Worm (Caenorhabditis elegans): ENCODE measurements around the gene F30H5.3.

F30H5.3 gene

DNA sequence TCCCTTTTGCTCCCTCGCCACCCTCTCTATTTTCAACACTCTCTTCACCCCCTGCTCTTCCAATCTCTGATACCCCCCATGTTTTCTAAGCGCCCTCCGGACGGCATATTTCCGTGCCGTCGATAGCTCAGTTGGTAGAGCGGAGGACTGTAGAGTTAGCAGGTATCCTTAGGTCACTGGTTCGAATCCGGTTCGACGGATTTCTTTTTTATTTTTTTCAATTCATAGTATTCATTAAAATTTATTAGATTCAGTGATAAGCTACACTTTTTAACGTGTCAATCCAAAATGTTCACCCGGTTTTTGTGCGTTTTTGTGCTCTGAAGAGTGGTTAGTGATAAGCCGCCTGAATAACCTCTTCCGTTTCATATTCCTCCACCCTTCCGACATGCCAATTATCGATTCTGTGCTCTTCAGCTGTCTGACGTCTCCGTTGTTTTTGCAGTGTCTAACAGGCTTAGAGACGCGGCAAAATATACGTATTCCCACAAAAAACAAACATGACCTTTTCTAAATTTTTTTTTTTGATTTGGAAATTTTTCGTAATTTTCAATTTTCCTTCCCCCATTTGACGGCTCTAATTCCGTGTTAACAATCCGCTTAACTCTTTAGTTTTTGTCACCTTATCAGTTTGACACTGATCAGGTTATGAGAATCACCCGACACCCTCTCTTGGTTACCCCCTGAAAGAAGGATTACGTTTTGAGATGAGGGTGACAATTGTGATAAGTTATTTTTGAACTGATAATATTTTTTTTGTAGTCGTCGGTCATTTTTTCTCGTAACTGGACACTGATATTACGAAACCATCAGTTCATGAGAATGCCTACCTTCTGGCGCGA, 23.5 kb upstream of the F30H5.3 start:
- no peak for TF ChIP-seq mep-1 (tag; optimal IDR thresholded peaks at IDR 0.05)
- no peak for TF ChIP-seq ets-5 (GFP tag; IDR thresholded peaks at IDR 0.05)
- TF ChIP-seq sox-4 (tag; optimal IDR thresholded peaks at IDR 0.05): no peak
- no peak for TF ChIP-seq dpl-1 (GFP tag; optimal IDR thresholded peaks at IDR 0.05)
- TF ChIP-seq pax-3 (tag; optimal IDR thresholded peaks at IDR 0.05): peak; percentile 14
- no peak for TF ChIP-seq hlh-17 (GFP tag; optimal IDR thresholded peaks at IDR 0.05; ENCODE audit: borderline replicate concordance)
- TF ChIP-seq nhr-20 (tag; optimal IDR thresholded peaks at IDR 0.05): peak; percentile 58
- no peak for TF ChIP-seq C34B4.2 (tag; optimal IDR thresholded peaks at IDR 0.05)
- TF ChIP-seq lin-14 (GFP tag; optimal IDR thresholded peaks at IDR 0.05): no peak
- no peak for TF ChIP-seq C16A3.4 (tag; optimal IDR thresholded peaks at IDR 0.05)
- TF ChIP-seq swsn-7 (tag; optimal IDR thresholded peaks at IDR 0.05): peak; percentile 59
- TF ChIP-seq lin-39 (tag; optimal IDR thresholded peaks at IDR 0.05): no peak
- peak in 1 of 2 experiments; percentile 5 for TF ChIP-seq ztf-11 (tag; optimal IDR thresholded peaks at IDR 0.05)
- TF ChIP-seq tbx-2 (tag; optimal IDR thresholded peaks at IDR 0.05): peak; percentile 39
- peak; percentile 2 to 32 for TF ChIP-seq lin-35 (GFP tag; optimal IDR thresholded peaks at IDR 0.05)
- TF ChIP-seq unc-130 (tag; optimal IDR thresholded peaks at IDR 0.05): peak; percentile 6
- TF ChIP-seq alr-1 (tag; optimal IDR thresholded peaks at IDR 0.05; ENCODE audit: borderline replicate concordance): no peak
- TF ChIP-seq nhr-85 (tag): peak; percentile 79
- no peak for TF ChIP-seq nhr-77 (tag; optimal IDR thresholded peaks at IDR 0.05)
- peak; percentile 56 for TF ChIP-seq egl-13 (tag; optimal IDR thresholded peaks at IDR 0.05)
- TF ChIP-seq dsc-1 (tag; optimal IDR thresholded peaks at IDR 0.05): peak; percentile 76
- peak; percentile 8 for TF ChIP-seq fos-1 (tag; optimal IDR thresholded peaks at IDR 0.05)
- TF ChIP-seq snu-23 (GFP tag; optimal IDR thresholded peaks at IDR 0.05): peak; percentile 66
- TF ChIP-seq snpc-4 (tag; optimal IDR thresholded peaks at IDR 0.05): no peak
- TF ChIP-seq nhr-71 (tag; optimal IDR thresholded peaks at IDR 0.05): peak; percentile 62
- TF ChIP-seq aly-2 (tag; optimal IDR thresholded peaks at IDR 0.05): peak; percentile 34
- TF ChIP-seq lsy-2 (tag; optimal IDR thresholded peaks at IDR 0.05): peak; percentile 32 to 57
- peak; percentile 11 for TF ChIP-seq C04F5.9 (tag; optimal IDR thresholded peaks at IDR 0.05)
- peak; percentile 46 for TF ChIP-seq unc-86 (tag; optimal IDR thresholded peaks at IDR 0.05)
- TF ChIP-seq nhr-90 (tag; optimal IDR thresholded peaks at IDR 0.05; ENCODE audit: poor library complexity): peak; percentile 53
- TF ChIP-seq skn-1 (tag; optimal IDR thresholded peaks at IDR 0.05): peak; percentile 31
- TF ChIP-seq fkh-4 (tag; optimal IDR thresholded peaks at IDR 0.05; ENCODE audit: borderline replicate concordance): peak; percentile 23
- TF ChIP-seq elt-2 (tag; optimal IDR thresholded peaks at IDR 0.05): peak; percentile 85
- TF ChIP-seq vab-15 (tag; optimal IDR thresholded peaks at IDR 0.05): no peak
- TF ChIP-seq unc-62 (GFP tag; optimal IDR thresholded peaks at IDR 0.05): no peak
- peak; percentile 37 for TF ChIP-seq xbp-1 (tag; optimal IDR thresholded peaks at IDR 0.05)
- TF ChIP-seq efl-1 (optimal IDR thresholded peaks at IDR 0.05): peak; percentile 14 to 16
- TF ChIP-seq efl-1 (GFP tag; optimal IDR thresholded peaks at IDR 0.05 in 1 of 2): peak in 1 of 2 experiments; percentile 92
- no peak for TF ChIP-seq lin-13 (GFP tag; optimal IDR thresholded peaks at IDR 0.05)
- peak; percentile 75 for TF ChIP-seq nhr-47 (tag; optimal IDR thresholded peaks at IDR 0.05)
- no peak for TF ChIP-seq rnt-1 (tag; optimal IDR thresholded peaks at IDR 0.05)
- TF ChIP-seq egl-27 (tag; optimal IDR thresholded peaks at IDR 0.05): no peak
- no peak for TF ChIP-seq Y116A8C.19 (tag; optimal IDR thresholded peaks at IDR 0.05; ENCODE audit: borderline replicate concordance)
- no peak for TF ChIP-seq hlh-4 (tag; optimal IDR thresholded peaks at IDR 0.05)
- peak; percentile 25 for TF ChIP-seq lir-3 (tag; optimal IDR thresholded peaks at IDR 0.05; ENCODE audit: poor library complexity)
